Worm (Caenorhabditis elegans) whole organism, L3 larva: Measurements from ENCODE around the gene T21B10.3.

Experiments used
- R02D3.7 ChIP-seq: fragments of 150-350 bp; optimal IDR thresholded peaks from 2 replicates; lab custom pipeline; 2014; ENCODE audit warnings: missing biosample characterization, missing genetic modification characterization
- ZK546.5 ChIP-seq: sonication (generic microtip); optimal IDR thresholded peaks from 2 replicates; lab custom pipeline; 2017; ENCODE audit warnings: missing biosample characterization, missing genetic modification characterization
- aly-2 ChIP-seq: fragments of 150-350 bp; optimal IDR thresholded peaks from 2 replicates; lab custom pipeline; 2014; ENCODE audit warnings: missing biosample characterization, missing genetic modification characterization
- ama-1 ChIP-seq: fragments of 150-350 bp; optimal IDR thresholded peaks from 2 replicates; lab custom pipeline; 2018
- ceh-16 ChIP-seq: sonication (generic microtip); optimal IDR thresholded peaks from 2 replicates; lab custom pipeline; 2017; ENCODE audit warnings: missing biosample characterization, missing genetic modification characterization
- ceh-28 ChIP-seq: fragments of 150-350 bp; optimal IDR thresholded peaks from 2 replicates; lab custom pipeline; 2014; ENCODE audit warnings: missing biosample characterization, missing genetic modification reagents, missing genetic modification characterization
- ceh-82 ChIP-seq: fragments of 150-350 bp; optimal IDR thresholded peaks from 2 replicates; lab custom pipeline; 2014; ENCODE audit warnings: missing biosample characterization, missing genetic modification characterization
- ceh-9 ChIP-seq: sonication (generic microtip); optimal IDR thresholded peaks from 2 replicates; lab custom pipeline; 2018; ENCODE audit warnings: missing biosample characterization, missing genetic modification characterization
- daf-12 ChIP-seq: fragments of 150-350 bp; optimal IDR thresholded peaks from 2 replicates; lab custom pipeline; 2014; ENCODE audit warnings: missing biosample characterization, missing genetic modification reagents, missing genetic modification characterization
- egl-27 ChIP-seq: sonication (generic microtip); optimal IDR thresholded peaks from 4 replicates; lab custom pipeline; 2017; ENCODE audit warnings: missing biosample characterization, missing genetic modification reagents, missing genetic modification characterization
- egl-5 ChIP-seq: fragments of 150-350 bp; optimal IDR thresholded peaks from 2 replicates; lab custom pipeline; 2017; ENCODE audit warnings: missing biosample characterization, missing genetic modification reagents, missing genetic modification characterization, inconsistent platforms
- elt-1 ChIP-seq: fragments of 150-350 bp; optimal IDR thresholded peaks from 2 replicates; lab custom pipeline; 2014; ENCODE audit warnings: missing biosample characterization, missing genetic modification characterization
- elt-2 ChIP-seq: sonication (generic microtip); optimal IDR thresholded peaks from 2 replicates; lab custom pipeline; 2016; ENCODE audit warnings: missing genetic modification reagents, mild to moderate bottlenecking, missing genetic modification characterization, missing compliant biosample characterization
- elt-3 ChIP-seq, 3 experiments: fragments of 150-350 bp in 1 of 3; sonication (generic microtip) in 2 of 3; optimal IDR thresholded peaks; 2 replicates in 2 of 3; 4 replicates in 1 of 3; lab custom pipeline; 2014 to 2017; ENCODE audit warnings: missing biosample characterization in 3 of 3, missing genetic modification characterization in 3 of 3
- eor-1 ChIP-seq, 2 experiments: fragments of 150-350 bp; optimal IDR thresholded peaks; 2 replicates each; lab custom pipeline; 2014 to 2018; ENCODE audit warnings: missing biosample characterization in 2 of 2, missing genetic modification characterization in 2 of 2
- fkh-10 ChIP-seq: sonication (generic microtip); optimal IDR thresholded peaks from 2 replicates; lab custom pipeline; 2017; ENCODE audit warnings: missing biosample characterization, missing genetic modification reagents, missing genetic modification characterization
- fkh-2 ChIP-seq: fragments of 150-350 bp; optimal IDR thresholded peaks from 2 replicates; lab custom pipeline; 2014; ENCODE audit warnings: missing biosample characterization, missing genetic modification reagents, missing genetic modification characterization
- fos-1 ChIP-seq: fragments of 150-350 bp; optimal IDR thresholded peaks from 2 replicates; lab custom pipeline; 2014; ENCODE audit warnings: missing biosample characterization, missing genetic modification characterization
- hmg-11 ChIP-seq: sonication (generic microtip); optimal IDR thresholded peaks from 2 replicates; lab custom pipeline; 2016; ENCODE audit warnings: missing genetic modification characterization, missing compliant biosample characterization
- jun-1 ChIP-seq: fragments of 150-350 bp; optimal IDR thresholded peaks from 2 replicates; lab custom pipeline; 2014; ENCODE audit warnings: missing biosample characterization, missing genetic modification reagents, missing genetic modification characterization
- lin-15B ChIP-seq: fragments of 150-350 bp; optimal IDR thresholded peaks from 2 replicates; lab custom pipeline; 2014; ENCODE audit warnings: missing biosample characterization, missing genetic modification characterization
- lin-39 ChIP-seq: fragments of 150-350 bp; optimal IDR thresholded peaks from 2 replicates; lab custom pipeline; 2018; ENCODE audit warnings: missing biosample characterization, missing genetic modification reagents, missing genetic modification characterization
- lsy-12 ChIP-seq: sonication (generic microtip); optimal IDR thresholded peaks from 2 replicates; lab custom pipeline; 2016; ENCODE audit warnings: mild to moderate bottlenecking, missing genetic modification characterization, missing compliant biosample characterization
- mdl-1 ChIP-seq: fragments of 150-350 bp; optimal IDR thresholded peaks from 2 replicates; lab custom pipeline; 2014; ENCODE audit warnings: missing biosample characterization, missing genetic modification characterization
- mml-1 ChIP-seq: fragments of 150-350 bp; sonication (generic microtip); optimal IDR thresholded peaks from 3 replicates; lab custom pipeline; 2014; ENCODE audit warnings: missing biosample characterization, missing genetic modification characterization
- nfya-1 ChIP-seq: sonication (generic microtip); optimal IDR thresholded peaks from 2 replicates; lab custom pipeline; 2017; ENCODE audit warnings: missing genetic modification characterization, mild to moderate bottlenecking, missing compliant biosample characterization, antibody characterized with exemption, moderate library complexity; ENCODE audit not compliant: insufficient read depth
- nhr-11 ChIP-seq: fragments of 150-350 bp; optimal IDR thresholded peaks from 2 replicates; lab custom pipeline; 2014; ENCODE audit warnings: missing biosample characterization, missing genetic modification characterization
- nhr-12 ChIP-seq: fragments of 150-350 bp; optimal IDR thresholded peaks from 2 replicates; lab custom pipeline; 2014; ENCODE audit warnings: missing biosample characterization, missing genetic modification characterization
- nhr-23 ChIP-seq: fragments of 150-350 bp; optimal IDR thresholded peaks from 2 replicates; lab custom pipeline; 2014; ENCODE audit warnings: missing biosample characterization, missing genetic modification reagents, missing genetic modification characterization
- nhr-237 ChIP-seq: fragments of 150-350 bp; optimal IDR thresholded peaks from 2 replicates; lab custom pipeline; 2014; ENCODE audit warnings: missing biosample characterization, missing genetic modification characterization
- nhr-25 ChIP-seq: sonication (generic microtip); optimal IDR thresholded peaks from 2 replicates; lab custom pipeline; 2017; ENCODE audit warnings: missing biosample characterization, missing genetic modification characterization
- nhr-28 ChIP-seq: fragments of 150-350 bp; optimal IDR thresholded peaks from 2 replicates; lab custom pipeline; 2014; ENCODE audit warnings: missing biosample characterization, missing genetic modification characterization
- nhr-43 ChIP-seq: sonication (generic microtip); optimal IDR thresholded peaks from 2 replicates; lab custom pipeline; 2016; ENCODE audit warnings: mild to moderate bottlenecking, missing genetic modification characterization, missing compliant biosample characterization; ENCODE audit not compliant: poor library complexity, severe bottlenecking
- nhr-67 ChIP-seq: fragments of 150-350 bp; optimal IDR thresholded peaks from 2 replicates; lab custom pipeline; 2014; ENCODE audit warnings: missing biosample characterization, missing genetic modification characterization
- nhr-76 ChIP-seq: fragments of 150-350 bp; sonication (generic microtip); optimal IDR thresholded peaks from 5 replicates; lab custom pipeline; 2014; ENCODE audit warnings: missing biosample characterization, missing genetic modification characterization
- nhr-77 ChIP-seq: fragments of 150-350 bp; optimal IDR thresholded peaks from 2 replicates; lab custom pipeline; 2014; ENCODE audit warnings: missing biosample characterization, missing genetic modification characterization
- pha-4 ChIP-seq: fragments of 150-350 bp; optimal IDR thresholded peaks from 2 replicates; lab custom pipeline; 2014; ENCODE audit warnings: missing biosample characterization, missing genetic modification reagents, missing genetic modification characterization
- pqm-1 ChIP-seq: fragments of 150-350 bp; optimal IDR thresholded peaks from 2 replicates; lab custom pipeline; 2017; ENCODE audit warnings: missing biosample characterization, missing genetic modification characterization, inconsistent platforms
- sea-2 ChIP-seq: fragments of 150-350 bp; sonication (generic microtip); optimal IDR thresholded peaks from 4 replicates; lab custom pipeline; 2014; ENCODE audit warnings: missing biosample characterization, missing genetic modification reagents, missing genetic modification characterization
- skn-1 ChIP-seq: fragments of 150-350 bp; optimal IDR thresholded peaks from 2 replicates; lab custom pipeline; 2014; ENCODE audit warnings: missing biosample characterization, missing genetic modification characterization
- snpc-4 ChIP-seq: fragments of 150-350 bp; optimal IDR thresholded peaks from 2 replicates; lab custom pipeline; 2014; ENCODE audit warnings: missing biosample characterization, missing genetic modification characterization
- tbx-2 ChIP-seq: sonication (generic microtip); optimal IDR thresholded peaks from 2 replicates; lab custom pipeline; 2016; ENCODE audit warnings: mild to moderate bottlenecking, missing genetic modification characterization, missing compliant biosample characterization
- unc-39 ChIP-seq: sonication (generic microtip); optimal IDR thresholded peaks from 4 replicates; lab custom pipeline; 2017; ENCODE audit warnings: missing biosample characterization, missing genetic modification characterization
- unc-62 ChIP-seq: fragments of 150-350 bp; sonication (generic microtip); optimal IDR thresholded peaks from 4 replicates; lab custom pipeline; 2014; ENCODE audit warnings: missing biosample characterization, missing genetic modification reagents, missing genetic modification characterization
- zag-1 ChIP-seq: fragments of 150-350 bp; optimal IDR thresholded peaks from 2 replicates; lab custom pipeline; 2014; ENCODE audit warnings: missing biosample characterization, missing genetic modification characterization
- ztf-11 ChIP-seq: fragments of 150-350 bp; optimal IDR thresholded peaks from 2 replicates; lab custom pipeline; 2014; ENCODE audit warnings: missing biosample characterization, missing genetic modification characterization
- ztf-4 ChIP-seq: fragments of 150-350 bp; optimal IDR thresholded peaks from 2 replicates; lab custom pipeline; 2014; ENCODE audit warnings: missing biosample characterization, missing genetic modification characterization

The T21B10.3 gene

DNA sequence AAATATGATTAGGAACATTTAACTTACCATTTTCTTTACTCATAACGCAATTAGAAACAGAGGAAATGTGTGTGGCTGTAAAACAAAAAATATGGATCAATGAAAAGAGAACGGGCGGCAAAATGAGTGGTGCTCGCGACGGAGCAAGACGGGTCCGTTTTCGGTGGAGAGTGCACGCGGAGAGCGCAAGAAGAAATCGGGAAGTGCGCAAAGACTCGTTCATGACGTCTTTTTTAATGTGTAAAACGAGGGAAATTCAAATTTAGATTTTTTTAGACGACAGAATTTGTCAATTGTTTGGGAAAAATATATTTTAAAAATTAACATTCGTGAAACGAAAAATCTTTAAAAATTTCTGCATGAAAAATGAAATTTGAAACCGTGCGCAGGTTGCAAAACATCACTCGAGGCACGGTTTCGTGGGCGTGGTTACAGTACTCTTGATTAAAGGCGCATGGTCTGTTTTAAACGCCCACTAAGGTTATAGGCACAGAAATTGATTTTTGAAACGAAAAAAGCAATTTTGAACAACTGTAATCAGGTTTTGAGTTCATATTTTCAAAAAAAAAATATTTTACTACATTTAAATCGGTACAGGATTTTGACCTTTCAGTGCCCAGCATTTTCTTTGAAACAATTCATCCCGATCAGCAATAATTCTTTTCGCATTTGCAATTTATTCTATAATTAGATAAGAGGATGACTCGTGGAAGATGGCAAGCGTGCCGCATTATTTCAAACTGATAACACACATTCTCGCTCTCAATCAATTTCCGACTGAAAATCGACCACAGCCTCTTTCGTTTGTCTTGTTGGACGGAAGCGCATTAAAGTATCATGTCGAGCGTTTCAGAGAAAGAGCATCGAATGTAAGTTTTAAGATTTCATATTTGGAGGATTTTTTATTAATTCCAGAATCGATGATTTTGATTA is 35.3 kb downstream of the T21B10.3 start, which contains the start of the genes szy-20 and C18E9.5:
szy-20 (minus strand) TSS at position 83 of the 933 bp plus-strand sequence.
C18E9.5 (plus strand) TSS at position 730 of the 933 bp plus-strand sequence.
- TF ChIP-seq egl-27 (no peak), lsy-12 (tag; lab: Kevin White, UChicago) (peak; percentile 57), ama-1 (lab: Kevin White, UChicago) (peak; percentile 49), nhr-25 (peak; percentile 27), fkh-10 (GFP tag; lab: Kevin White, UChicago) (peak; percentile 52), nhr-43 (tag; lab: Kevin White, UChicago) (peak; percentile 65), eor-1 (tag; optimal IDR thresholded peaks at IDR 0.05; lab: Kevin White, UChicago) (no peak), snpc-4 (tag; lab: Kevin White, UChicago) (peak; percentile 59), nhr-67 (no peak), ZK546.5 (tag; lab: Kevin White, UChicago) (no peak), R02D3.7 (tag; lab: Kevin White, UChicago) (peak; percentile 82), tbx-2 (peak; percentile 64), fos-1 (tag; lab: Kevin White, UChicago) (no peak), egl-5 (peak; percentile 20), skn-1 (peak; percentile 18), elt-1 (tag; lab: Kevin White, UChicago) (peak; percentile 31), nhr-237 (tag; lab: Kevin White, UChicago) (no peak), ztf-4 (tag; lab: Kevin White, UChicago) (no peak), sea-2 (GFP tag; lab: Kevin White, UChicago) (no peak), hmg-11 (tag; lab: Kevin White, UChicago) (peak; percentile 69), ceh-82 (tag; lab: Kevin White, UChicago) (peak; percentile 52), nhr-28 (no peak), daf-12 (tag; lab: Kevin White, UChicago) (no peak), ceh-28 (tag; lab: Kevin White, UChicago) (peak; percentile 60), aly-2 (no peak), lin-39 (tag; lab: Kevin White, UChicago) (peak; percentile 70), mdl-1 (tag; lab: Kevin White, UChicago) (no peak), fkh-2 (no peak), pha-4 (peak; percentile 78), ztf-11 (tag; lab: Kevin White, UChicago) (no peak), elt-2 (tag; lab: Kevin White, UChicago) (peak; percentile 76), unc-39 (tag; lab: Kevin White, UChicago) (no peak), nhr-23 (peak; percentile 71), nhr-11 (tag; lab: Kevin White, UChicago) (no peak), mml-1 (no peak), nfya-1 (tag; lab: Kevin White, UChicago) (peak; percentile 84), nhr-12 (tag; lab: Kevin White, UChicago) (no peak), nhr-76 (tag; lab: Kevin White, UChicago) (no peak), ceh-9 (tag; lab: Kevin White, UChicago) (no peak), elt-3 (tag; optimal IDR thresholded peaks at IDR 0.05; lab: Kevin White, UChicago) (no peak), lin-15B (tag; lab: Kevin White, UChicago) (peak; percentile 81), nhr-77 (tag; lab: Kevin White, UChicago) (peak; percentile 33), ceh-16 (tag; lab: Kevin White, UChicago) (no peak), unc-62 (GFP tag; lab: Kevin White, UChicago) (no peak), zag-1 (no peak), jun-1 (tag; lab: Kevin White, UChicago) (peak; percentile 71), pqm-1 (tag; lab: Kevin White, UChicago) (peak; percentile 72)
